Worm (Caenorhabditis elegans) whole organism, L2 larva: ENCODE measurements around the gene Y55F3AM.5.
"Not testable (repeated sequence)": the region's sequence is repeated elsewhere in the genome, so short reads cannot be mapped to it uniquely, and the experiment has no call there.

Experiments used
- C34F6.9 ChIP-seq: fragments of 150-350 bp; optimal IDR thresholded peaks from 2 replicates; lab custom pipeline; 2014; ENCODE audit warnings: missing biosample characterization, missing genetic modification characterization
- F13H6.1 ChIP-seq: sonication (generic microtip); optimal IDR thresholded peaks from 2 replicates; lab custom pipeline; 2016; ENCODE audit warnings: missing genetic modification characterization, missing compliant biosample characterization
- alr-1 ChIP-seq: fragments of 150-350 bp; optimal IDR thresholded peaks from 2 replicates; lab custom pipeline; 2014; ENCODE audit warnings: missing biosample characterization, missing genetic modification characterization
- blmp-1 ChIP-seq: sonication (generic microtip); optimal IDR thresholded peaks from 2 replicates; lab custom pipeline; 2017; ENCODE audit warnings: missing genetic modification characterization, mild to moderate bottlenecking, missing compliant biosample characterization, antibody characterized with exemption, moderate library complexity; ENCODE audit not compliant: insufficient read depth
- ceh-16 ChIP-seq: fragments of 150-350 bp; optimal IDR thresholded peaks from 2 replicates; lab custom pipeline; 2014; ENCODE audit warnings: missing biosample characterization, missing genetic modification characterization
- ceh-82 ChIP-seq: fragments of 150-350 bp; optimal IDR thresholded peaks from 2 replicates; lab custom pipeline; 2014; ENCODE audit warnings: missing biosample characterization, missing genetic modification characterization
- crh-2 ChIP-seq: sonication (generic microtip); optimal IDR thresholded peaks from 2 replicates; lab custom pipeline; 2017; ENCODE audit warnings: missing biosample characterization, missing genetic modification characterization
- egl-27 ChIP-seq: sonication (generic microtip); optimal IDR thresholded peaks from 3 replicates; lab custom pipeline; 2017; ENCODE audit warnings: missing biosample characterization, missing genetic modification reagents, missing genetic modification characterization
- elt-3 ChIP-seq: sonication (generic microtip); optimal IDR thresholded peaks from 2 replicates; lab custom pipeline; 2017; ENCODE audit warnings: missing biosample characterization, missing genetic modification characterization
- lin-39 ChIP-seq: fragments of 150-350 bp; optimal IDR thresholded peaks from 2 replicates; lab custom pipeline; 2014; ENCODE audit warnings: missing biosample characterization, missing genetic modification reagents, missing genetic modification characterization
- mbf-1 ChIP-seq: sonication (generic microtip); optimal IDR thresholded peaks from 2 replicates; lab custom pipeline; 2017; ENCODE audit warnings: missing biosample characterization, missing genetic modification characterization
- nhr-11 ChIP-seq: fragments of 150-350 bp; optimal IDR thresholded peaks from 2 replicates; lab custom pipeline; 2014; ENCODE audit warnings: missing biosample characterization, missing genetic modification characterization
- nhr-6 ChIP-seq: fragments of 150-350 bp; optimal IDR thresholded peaks from 2 replicates; lab custom pipeline; 2014; ENCODE audit warnings: missing biosample characterization, missing genetic modification characterization
- nhr-77 ChIP-seq: fragments of 150-350 bp; optimal IDR thresholded peaks from 2 replicates; lab custom pipeline; 2014; ENCODE audit warnings: missing biosample characterization, missing genetic modification characterization
- skn-1 ChIP-seq: sonication (generic microtip); optimal IDR thresholded peaks from 2 replicates; lab custom pipeline; 2017; ENCODE audit warnings: missing biosample characterization, missing genetic modification characterization
- sma-3 ChIP-seq: sonication (generic microtip); optimal IDR thresholded peaks from 2 replicates; lab custom pipeline; 2016; ENCODE audit warnings: missing genetic modification reagents, missing genetic modification characterization, missing compliant biosample characterization
- snpc-4 ChIP-seq: fragments of 150-350 bp; optimal IDR thresholded peaks from 2 replicates; lab custom pipeline; 2014; ENCODE audit warnings: missing biosample characterization, missing genetic modification characterization
- unc-62 ChIP-seq: fragments of 150-350 bp; optimal IDR thresholded peaks from 2 replicates; lab custom pipeline; 2014; ENCODE audit warnings: missing biosample characterization, missing genetic modification reagents, missing genetic modification characterization
- zag-1 ChIP-seq: fragments of 150-350 bp; optimal IDR thresholded peaks from 2 replicates; lab custom pipeline; 2014; ENCODE audit warnings: missing biosample characterization, missing genetic modification characterization
- ztf-11 ChIP-seq: sonication (generic microtip); optimal IDR thresholded peaks from 2 replicates; lab custom pipeline; 2017; ENCODE audit warnings: missing biosample characterization, missing genetic modification characterization
- ztf-4 ChIP-seq: fragments of 150-350 bp; optimal IDR thresholded peaks from 2 replicates; lab custom pipeline; 2014; ENCODE audit warnings: missing biosample characterization, missing genetic modification characterization

Gene Y55F3AM.5

ce11 chrIV:1046996-1047395, 48.0 kb downstream of the Y55F3AM.5 start:
- TF ChIP-seq egl-27: no peak
- TF ChIP-seq mbf-1 (tag; lab: Kevin White, UChicago): no peak
- no peak for TF ChIP-seq nhr-77 (tag; lab: Kevin White, UChicago)
- TF ChIP-seq lin-39: no peak
- TF ChIP-seq crh-2 (tag; lab: Kevin White, UChicago): no peak
- TF ChIP-seq F13H6.1 (tag; lab: Kevin White, UChicago): no peak
- no peak for TF ChIP-seq nhr-11 (tag; lab: Kevin White, UChicago)
- TF ChIP-seq C34F6.9: no peak
- TF ChIP-seq ztf-4: no peak
- TF ChIP-seq ztf-11 (tag; lab: Kevin White, UChicago): no peak
- no peak for TF ChIP-seq sma-3 (GFP tag; lab: Kevin White, UChicago)
- TF ChIP-seq alr-1: no peak
- no peak for TF ChIP-seq unc-62 (GFP tag; lab: Kevin White, UChicago)
- no peak for TF ChIP-seq nhr-6 (tag; lab: Kevin White, UChicago)
- no peak for TF ChIP-seq skn-1 (tag; lab: Kevin White, UChicago)
- TF ChIP-seq zag-1 (tag; lab: Kevin White, UChicago): no peak
- no peak for TF ChIP-seq ceh-82
- no peak for TF ChIP-seq ceh-16 (tag; lab: Kevin White, UChicago)
- TF ChIP-seq snpc-4 (tag; lab: Kevin White, UChicago): no peak
- TF ChIP-seq blmp-1: no peak

- not testable (repeated sequence) for TF ChIP-seq unc-62 (GFP tag; lab: Kevin White, UChicago); elt-3 (tag; lab: Kevin White, UChicago); ztf-11 (tag; lab: Kevin White, UChicago)
Observed at ce11 chrIV:1051636-1052133, 52.7 kb downstream of the Y55F3AM.5 start, which contains the start of gene Y55F3AM.21. Gene Y55F3AM.21 (minus strand): TSS chrIV:1051686.
